Worm (Caenorhabditis elegans) whole organism, midembryonic: Measurements from ENCODE around the gene nspg-3.

Experiments used
- T22C8.4 ChIP-seq: fragments of 200-800 bp; sonication (Bioruptor generic); IDR thresholded peaks from 2 replicates; pipeline ENCODE4 v1.3.6; 2022; ENCODE audit warnings: missing genetic modification characterization, missing compliant biosample characterization
- cog-1 ChIP-seq: sonication (generic microtip); optimal IDR thresholded peaks from 2 replicates; lab custom pipeline; 2016; ENCODE audit warnings: missing genetic modification characterization, missing compliant biosample characterization
- flt-1 ChIP-seq: fragments of 200-800 bp; sonication (Bioruptor generic); IDR thresholded peaks from 2 replicates; pipeline ENCODE4 v1.3.6; 2022; ENCODE audit warnings: missing genetic modification characterization, missing compliant biosample characterization
- klf-2 ChIP-seq: fragments of 200-800 bp; sonication (Bioruptor generic); conservative IDR thresholded peaks from 2 replicates; pipeline ENCODE4 v1.3.6; 2022; ENCODE audit warnings: missing genetic modification reagents, missing genetic modification characterization, missing compliant biosample characterization
- med-1 ChIP-seq: sonication (generic microtip); optimal IDR thresholded peaks from 2 replicates; lab custom pipeline; 2017; ENCODE audit warnings: missing genetic modification characterization, mild to moderate bottlenecking, missing compliant biosample characterization, antibody characterized with exemption, missing genetic modification reagents; ENCODE audit not compliant: insufficient read depth
- ref-1 ChIP-seq: fragments of 200-800 bp; sonication (Bioruptor generic); conservative IDR thresholded peaks from 2 replicates; pipeline ENCODE4 v1.3.6; 2022; ENCODE audit warnings: missing genetic modification reagents, missing genetic modification characterization, missing compliant biosample characterization
- tab-1 ChIP-seq: fragments of 200-800 bp; sonication (Bioruptor generic); IDR thresholded peaks from 2 replicates; pipeline ENCODE4 v1.3.6; 2022; ENCODE audit warnings: missing genetic modification characterization, missing compliant biosample characterization
- ztf-23 ChIP-seq: fragments of 200-800 bp; sonication (Bioruptor generic); IDR thresholded peaks from 2 replicates; pipeline ENCODE4 v1.3.6; 2022; ENCODE audit warnings: missing genetic modification reagents, missing genetic modification characterization, missing compliant biosample characterization
- ztf-29 ChIP-seq: fragments of 200-800 bp; sonication (Bioruptor generic); IDR thresholded peaks from 2 replicates; pipeline ENCODE4 v1.3.6; 2022; ENCODE audit warnings: missing genetic modification reagents, missing genetic modification characterization, missing compliant biosample characterization

The nspg-3 gene

DNA sequence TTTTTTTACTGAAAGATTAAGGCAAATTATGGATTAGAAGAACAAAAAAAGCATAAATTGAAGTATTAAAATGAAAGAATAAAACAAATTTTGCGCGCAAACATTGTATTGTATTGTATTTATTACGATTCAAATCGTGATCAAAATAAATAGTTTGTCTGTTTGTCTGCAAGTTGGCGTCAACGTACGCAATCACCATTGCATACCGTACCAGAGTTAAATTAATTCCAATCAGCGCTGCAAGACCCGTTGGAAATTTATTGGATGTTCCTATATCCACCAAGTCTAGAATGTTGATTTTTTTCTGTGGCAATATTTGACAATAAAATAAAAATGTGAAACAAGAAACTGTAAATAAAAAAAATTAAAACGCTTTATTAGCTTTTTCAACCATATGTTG, 21.6 kb downstream of the nspg-3 start, which contains the start of gene heri-1:
heri-1 (minus strand) TSS at position 8 of the 400 bp plus-strand sequence.
- TF ChIP-seq ref-1 (GFP tag; lab: Robert Waterston, UW) (no peak), tab-1 (no peak), T22C8.4 (no peak), klf-2 (GFP tag; lab: Robert Waterston, UW) (no peak), flt-1 (GFP tag; lab: Robert Waterston, UW) (no peak), med-1 (GFP tag; lab: Kevin White, UChicago) (no peak), cog-1 (tag; lab: Kevin White, UChicago) (no peak), ztf-23 (no peak)

DNA sequence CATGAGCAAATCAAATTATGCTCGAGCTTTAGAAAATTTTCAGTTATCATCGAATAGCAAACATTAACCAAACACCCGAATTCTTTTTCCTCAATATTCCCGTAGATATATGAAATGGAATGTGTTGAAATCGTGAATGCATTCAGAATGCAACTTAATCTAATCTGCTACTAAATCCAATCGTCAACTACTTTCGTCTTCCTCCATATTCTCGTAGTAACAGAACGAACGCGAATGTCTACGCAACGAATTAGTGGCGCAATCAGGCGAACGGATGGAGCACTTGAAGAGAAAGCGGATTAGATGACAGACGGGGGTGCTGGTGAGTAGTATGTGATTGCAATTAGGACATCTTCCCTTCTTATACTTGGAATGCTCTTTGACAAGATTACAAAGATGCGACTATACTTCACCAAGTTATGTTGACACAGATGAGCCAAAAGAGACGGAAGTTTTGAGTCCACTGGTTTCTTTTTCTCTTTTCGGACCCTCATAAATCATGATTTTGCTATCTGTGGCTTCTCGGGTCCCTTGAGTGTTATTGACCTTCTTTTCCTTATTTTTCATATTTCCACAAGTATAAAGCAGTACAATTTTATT, 22.4 kb downstream of the nspg-3 start:
- no peak for TF ChIP-seq T22C8.4
- no peak for TF ChIP-seq tab-1
- no peak for TF ChIP-seq ref-1 (GFP tag; lab: Robert Waterston, UW)
- TF ChIP-seq flt-1 (GFP tag; lab: Robert Waterston, UW): no peak
- no peak for TF ChIP-seq med-1 (GFP tag; lab: Kevin White, UChicago)
- no peak for TF ChIP-seq ztf-29 (GFP tag; lab: Robert Waterston, UW)
- TF ChIP-seq cog-1 (tag; lab: Kevin White, UChicago): no peak
- TF ChIP-seq ztf-23: no peak
- TF ChIP-seq klf-2 (GFP tag; lab: Robert Waterston, UW): no peak

- no peak for TF ChIP-seq ztf-29 (GFP tag; lab: Robert Waterston, UW)
- no peak for TF ChIP-seq flt-1 (GFP tag; lab: Robert Waterston, UW)
Measured at ce11 chrII:6115283-6115682, 23.7 kb downstream of the nspg-3 start.

DNA sequence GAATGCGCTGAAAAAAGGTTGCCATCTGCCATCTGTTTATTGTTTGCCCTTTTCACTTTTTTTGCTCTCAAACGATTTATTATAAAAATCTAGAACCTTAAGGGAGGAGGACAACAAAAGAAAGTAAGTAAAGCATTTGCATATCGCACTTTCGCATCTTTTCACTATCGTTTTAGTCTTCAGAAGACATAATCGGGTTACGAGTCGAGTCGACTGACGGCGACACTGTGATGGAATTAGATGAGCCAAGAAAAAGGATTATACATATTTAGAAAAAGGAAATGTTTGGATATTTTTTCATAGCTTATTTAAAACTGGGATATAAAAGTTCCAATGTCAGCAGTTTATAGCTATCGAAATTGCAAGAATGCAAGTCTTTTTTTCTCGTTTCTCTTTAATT, 25.1 kb downstream of the nspg-3 start:
- TF ChIP-seq klf-2 (GFP tag; lab: Robert Waterston, UW) (no peak), cog-1 (tag; lab: Kevin White, UChicago) (no peak), ztf-23 (no peak)

ce11 chrII:6118163-6118562, 26.6 kb downstream of the nspg-3 start, which contains the start of gene C29H12.6:
Gene C29H12.6 (minus strand): TSS chrII:6118263.
- no peak for TF ChIP-seq klf-2 (GFP tag; lab: Robert Waterston, UW)
- 0 out of 2 replicates have a peak, but pooled peaks have one; percentile 16 for TF ChIP-seq tab-1

DNA sequence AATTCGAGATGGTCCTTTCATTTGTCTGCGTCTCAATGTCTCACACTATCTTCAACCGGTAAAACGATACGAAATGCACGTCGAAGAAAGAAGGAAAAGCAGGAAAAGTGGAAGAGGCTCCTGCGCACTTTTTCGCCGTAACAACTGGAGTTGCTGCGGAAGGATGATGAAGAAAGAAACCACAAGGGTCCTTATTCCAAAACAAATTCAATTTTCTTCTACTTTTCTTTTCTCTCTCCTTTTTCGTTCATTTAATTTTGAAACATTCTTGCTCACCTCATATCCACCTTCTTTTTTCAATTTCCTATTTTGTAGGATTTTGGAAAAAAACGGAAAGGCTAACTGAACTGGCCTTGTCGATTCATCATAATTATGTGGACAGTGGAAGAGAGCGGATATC, 29.0 kb downstream of the nspg-3 start:
- no peak for TF ChIP-seq ref-1 (GFP tag; lab: Robert Waterston, UW)
- TF ChIP-seq tab-1: no peak
- TF ChIP-seq klf-2 (GFP tag; lab: Robert Waterston, UW): no peak
- no peak for TF ChIP-seq flt-1 (GFP tag; lab: Robert Waterston, UW)
- no peak for TF ChIP-seq cog-1 (tag; lab: Kevin White, UChicago)
- no peak for TF ChIP-seq T22C8.4
- TF ChIP-seq med-1 (GFP tag; lab: Kevin White, UChicago): no peak
- TF ChIP-seq ztf-29 (GFP tag; lab: Robert Waterston, UW): no peak
- TF ChIP-seq ztf-23: no peak

- TF ChIP-seq ztf-23 (no peak), flt-1 (GFP tag; lab: Robert Waterston, UW) (no peak), tab-1 (no peak), ztf-29 (GFP tag; lab: Robert Waterston, UW) (no peak), klf-2 (GFP tag; lab: Robert Waterston, UW) (no peak)
Measured at ce11 chrII:6122641-6123424, 31.3 kb downstream of the nspg-3 start.

DNA sequence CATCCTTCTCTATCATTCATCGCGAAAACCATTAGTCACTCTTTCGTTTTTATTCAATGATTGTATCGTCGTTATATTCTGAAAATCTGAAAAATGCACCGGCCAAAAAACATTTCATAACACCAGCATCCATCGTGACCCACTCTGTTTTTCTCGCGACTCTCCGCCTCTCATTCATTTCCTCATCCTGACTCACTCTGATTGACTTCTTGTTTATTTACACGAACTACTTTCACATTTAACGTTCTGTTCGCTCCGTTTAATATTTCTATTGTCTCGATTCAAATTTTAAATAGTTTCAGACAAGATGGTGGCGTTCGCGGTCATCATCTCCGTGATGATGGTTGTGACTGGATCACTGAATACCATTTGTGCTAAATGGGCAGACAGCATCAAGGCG, 31.9 kb downstream of the nspg-3 start, which contains the start of gene C29H12.2:
C29H12.2 (plus strand) TSS at position 297 of the 400 bp plus-strand sequence.
- no peak for TF ChIP-seq cog-1 (tag; lab: Kevin White, UChicago)
- TF ChIP-seq klf-2 (GFP tag; lab: Robert Waterston, UW): no peak
- TF ChIP-seq flt-1 (GFP tag; lab: Robert Waterston, UW): no peak
- no peak for TF ChIP-seq med-1 (GFP tag; lab: Kevin White, UChicago)
- TF ChIP-seq tab-1: no peak
- no peak for TF ChIP-seq ref-1 (GFP tag; lab: Robert Waterston, UW)
- TF ChIP-seq T22C8.4: no peak
- no peak for TF ChIP-seq ztf-29 (GFP tag; lab: Robert Waterston, UW)
- TF ChIP-seq ztf-23: no peak

- TF ChIP-seq ztf-29 (GFP tag; lab: Robert Waterston, UW): no peak
- no peak for TF ChIP-seq T22C8.4
Measured at ce11 chrII:6125259-6125658, 33.7 kb downstream of the nspg-3 start, which contains the start of gene rars-2. Gene rars-2 (plus strand): TSS chrII:6125559.

ce11 chrII:6132595-6132994, 41.0 kb downstream of the nspg-3 start, which contains the start of gene abts-3:
Gene abts-3 (plus strand): TSS chrII:6132895.
- TF ChIP-seq klf-2 (GFP tag; lab: Robert Waterston, UW): no peak
- no peak for TF ChIP-seq tab-1
- TF ChIP-seq flt-1 (GFP tag; lab: Robert Waterston, UW): no peak
- no peak for TF ChIP-seq T22C8.4
- no peak for TF ChIP-seq med-1 (GFP tag; lab: Kevin White, UChicago)
- TF ChIP-seq ztf-23: no peak
- no peak for TF ChIP-seq ref-1 (GFP tag; lab: Robert Waterston, UW)
- TF ChIP-seq ztf-29 (GFP tag; lab: Robert Waterston, UW): no peak
- no peak for TF ChIP-seq cog-1 (tag; lab: Kevin White, UChicago)
